Worm (Caenorhabditis elegans) whole organism, late embryonic: ENCODE results near the gene B0507.2.

Experiments used
- C08G9.2 ChIP-seq: sonication (generic microtip); optimal IDR thresholded peaks from 2 replicates; lab custom pipeline; 2016; ENCODE audit warnings: mild to moderate bottlenecking, missing genetic modification characterization, moderate library complexity, missing compliant biosample characterization
- C38D4.7 ChIP-seq: fragments of 200-800 bp; sonication (Bioruptor generic); optimal IDR thresholded peaks from 2 replicates; lab custom pipeline; 2018; ENCODE audit warnings: mild to moderate bottlenecking, missing genetic modification characterization, moderate library complexity, missing compliant biosample characterization
- F13H6.1 ChIP-seq: sonication (generic microtip); optimal IDR thresholded peaks from 2 replicates; lab custom pipeline; 2016; ENCODE audit warnings: missing genetic modification characterization, missing compliant biosample characterization
- Y22D7AL.16 ChIP-seq: sonication (generic microtip); optimal IDR thresholded peaks from 2 replicates; lab custom pipeline; 2016; ENCODE audit warnings: missing genetic modification characterization, missing compliant biosample characterization
- ahr-1 ChIP-seq: sonication (generic microtip); optimal IDR thresholded peaks from 2 replicates; lab custom pipeline; 2016; ENCODE audit warnings: missing genetic modification characterization, missing compliant biosample characterization
- ceh-14 ChIP-seq: sonication (generic microtip); optimal IDR thresholded peaks from 2 replicates; lab custom pipeline; 2016; ENCODE audit warnings: missing genotype, missing genetic modification characterization, missing compliant biosample characterization
- ceh-18 ChIP-seq: sonication (generic microtip); optimal IDR thresholded peaks from 2 replicates; lab custom pipeline; 2016; ENCODE audit warnings: missing genetic modification characterization, missing compliant biosample characterization
- ceh-19 ChIP-seq: fragments of 200-800 bp; sonication (Bioruptor generic); optimal IDR thresholded peaks from 2 replicates; lab custom pipeline; 2018; ENCODE audit warnings: mild to moderate bottlenecking, missing genetic modification characterization, missing compliant biosample characterization
- ceh-2 ChIP-seq: sonication (generic microtip); optimal IDR thresholded peaks from 2 replicates; lab custom pipeline; 2016; ENCODE audit warnings: missing genotype, missing genetic modification characterization, missing compliant biosample characterization
- ceh-34 ChIP-seq: sonication (generic microtip); optimal IDR thresholded peaks from 2 replicates; lab custom pipeline; 2016; ENCODE audit warnings: mild to moderate bottlenecking, missing genetic modification characterization, missing compliant biosample characterization
- dve-1 ChIP-seq: sonication (generic microtip); optimal IDR thresholded peaks from 2 replicates; lab custom pipeline; 2017; ENCODE audit warnings: antibody characterized with exemption, mild to moderate bottlenecking, missing genetic modification characterization, missing compliant biosample characterization
- elt-4 ChIP-seq: sonication (generic microtip); optimal IDR thresholded peaks from 2 replicates; lab custom pipeline; 2016; ENCODE audit warnings: missing genetic modification characterization, missing compliant biosample characterization
- ets-4 ChIP-seq: sonication (generic microtip); optimal IDR thresholded peaks from 2 replicates; lab custom pipeline; 2016; ENCODE audit warnings: missing genetic modification characterization, missing compliant biosample characterization
- fkh-10 ChIP-seq: fragments of 150-350 bp; optimal IDR thresholded peaks from 2 replicates; lab custom pipeline; 2014; ENCODE audit warnings: missing biosample characterization, missing genetic modification reagents, missing genetic modification characterization
- fkh-6 ChIP-seq: sonication (generic microtip); optimal IDR thresholded peaks from 2 replicates; lab custom pipeline; 2016; ENCODE audit warnings: missing genetic modification characterization, missing compliant biosample characterization
- gmeb-2 ChIP-seq: sonication (generic microtip); optimal IDR thresholded peaks from 2 replicates; lab custom pipeline; 2016; ENCODE audit warnings: missing genetic modification characterization, inconsistent platforms, missing compliant biosample characterization
- hlh-13 ChIP-seq: fragments of 200-800 bp; sonication (Bioruptor generic); optimal IDR thresholded peaks from 2 replicates; lab custom pipeline; 2018; ENCODE audit warnings: mild to moderate bottlenecking, missing genetic modification characterization, missing compliant biosample characterization
- hlh-15 ChIP-seq: sonication (generic microtip); optimal IDR thresholded peaks from 2 replicates; lab custom pipeline; 2016; ENCODE audit warnings: missing genetic modification characterization, missing compliant biosample characterization
- hlh-30 ChIP-seq: sonication (generic microtip); optimal IDR thresholded peaks from 2 replicates; lab custom pipeline; 2017; ENCODE audit warnings: antibody characterized with exemption, missing genetic modification characterization, missing compliant biosample characterization; ENCODE audit not compliant: insufficient read depth
- lim-6 ChIP-seq: sonication (generic microtip); optimal IDR thresholded peaks from 2 replicates; lab custom pipeline; 2016; ENCODE audit warnings: missing genetic modification characterization, missing compliant biosample characterization
- lin-11 ChIP-seq: fragments of 200-800 bp; sonication (Bioruptor generic); optimal IDR thresholded peaks from 2 replicates; lab custom pipeline; 2018; ENCODE audit warnings: mild to moderate bottlenecking, missing genetic modification characterization, missing compliant biosample characterization
- madf-2 ChIP-seq: sonication (generic microtip); optimal IDR thresholded peaks from 2 replicates; lab custom pipeline; 2017; ENCODE audit warnings: missing genetic modification characterization, missing compliant biosample characterization
- mec-3 ChIP-seq: sonication (generic microtip); optimal IDR thresholded peaks from 2 replicates; lab custom pipeline; 2016; ENCODE audit warnings: borderline replicate concordance, missing genetic modification characterization, missing compliant biosample characterization
- nhr-232 ChIP-seq: sonication (generic microtip); optimal IDR thresholded peaks from 2 replicates; lab custom pipeline; 2016; ENCODE audit warnings: missing genetic modification characterization, missing compliant biosample characterization
- pag-3 ChIP-seq: sonication (generic microtip); optimal IDR thresholded peaks from 2 replicates; lab custom pipeline; 2016; ENCODE audit warnings: missing compliant biosample characterization, missing genetic modification characterization, borderline replicate concordance
- pat-9 ChIP-seq: fragments of 200-800 bp; sonication (Bioruptor generic); optimal IDR thresholded peaks from 2 replicates; lab custom pipeline; 2018; ENCODE audit warnings: mild to moderate bottlenecking, missing genetic modification characterization, moderate library complexity, missing compliant biosample characterization
- pax-1 ChIP-seq: fragments of 150-350 bp; optimal IDR thresholded peaks from 2 replicates; lab custom pipeline; 2014; ENCODE audit warnings: missing biosample characterization, missing genetic modification characterization
- pha-2 ChIP-seq: sonication (generic microtip); optimal IDR thresholded peaks from 2 replicates; lab custom pipeline; 2017; ENCODE audit warnings: mild to moderate bottlenecking, missing genetic modification characterization, missing compliant biosample characterization
- ref-2 ChIP-seq: sonication (generic microtip); optimal IDR thresholded peaks from 2 replicates; lab custom pipeline; 2016; ENCODE audit warnings: missing genetic modification characterization, missing compliant biosample characterization
- rnt-1 ChIP-seq: sonication (generic microtip); optimal IDR thresholded peaks from 2 replicates; lab custom pipeline; 2016; ENCODE audit warnings: missing genetic modification characterization, missing compliant biosample characterization
- sox-2 ChIP-seq: fragments of 200-800 bp; sonication (Bioruptor generic); IDR thresholded peaks from 2 replicates; pipeline ENCODE4 v1.3.6; 2022; ENCODE audit warnings: missing genetic modification reagents, missing genetic modification characterization, missing compliant biosample characterization
- syd-9 ChIP-seq: sonication (generic microtip); optimal IDR thresholded peaks from 2 replicates; lab custom pipeline; 2016; ENCODE audit warnings: mild to moderate bottlenecking, missing genetic modification characterization, moderate library complexity, missing compliant biosample characterization
- tbx-2 ChIP-seq: sonication (generic microtip); optimal IDR thresholded peaks from 2 replicates; lab custom pipeline; 2016; ENCODE audit warnings: missing genetic modification characterization, missing compliant biosample characterization
- unc-3 ChIP-seq, 2 experiments: fragments of 200-800 bp in 1 of 2; sonication (Bioruptor generic) in 1 of 2; sonication (generic microtip) in 1 of 2; conservative IDR thresholded peaks in 1 of 2; optimal IDR thresholded peaks in 1 of 2; 2 replicates each; pipeline versions ENCODE4 v1.3.6 to Lab custom; 2016 to 2022; ENCODE audit warnings: missing compliant biosample characterization in 2 of 2, missing genetic modification characterization in 2 of 2, missing genetic modification reagents in 1 of 2
- unc-55 ChIP-seq: sonication (generic microtip); optimal IDR thresholded peaks from 2 replicates; lab custom pipeline; 2017; ENCODE audit warnings: missing biosample characterization, missing genetic modification reagents, missing genetic modification characterization
- zip-5 ChIP-seq: sonication (generic microtip); optimal IDR thresholded peaks from 2 replicates; lab custom pipeline; 2016; ENCODE audit warnings: missing genetic modification characterization, missing compliant biosample characterization
- ztf-16 ChIP-seq: sonication (generic microtip); optimal IDR thresholded peaks from 2 replicates; lab custom pipeline; 2017; ENCODE audit warnings: missing genetic modification characterization, missing compliant biosample characterization

The B0507.2 gene

DNA sequence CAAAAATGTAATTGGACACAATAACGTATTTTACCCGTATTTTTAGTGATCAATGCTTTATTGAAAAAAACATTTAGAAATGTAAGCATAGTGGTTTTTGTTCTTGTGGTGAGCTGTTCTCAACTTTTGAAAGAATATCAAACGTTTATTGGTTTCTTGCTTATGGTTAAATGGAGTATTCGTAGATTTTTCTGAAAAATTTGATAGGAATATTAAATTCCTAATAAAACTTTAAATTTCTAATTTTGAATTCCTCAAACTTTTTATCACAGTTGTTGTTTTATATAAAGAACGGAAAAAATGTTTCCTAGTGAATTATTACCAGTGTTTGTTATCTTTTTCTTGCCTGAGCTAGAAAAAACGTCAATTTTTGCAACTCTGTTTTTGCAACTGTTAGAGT, 20.7 kb upstream of the B0507.2 start, which contains the start of gene B0507.5:
Gene B0507.5 (plus strand): TSS at position 301 of the 400 bp plus-strand sequence.
- no peak for TF ChIP-seq Y22D7AL.16 (tag; lab: Kevin White, UChicago)
- TF ChIP-seq syd-9 = no peak
- TF ChIP-seq fkh-10 = no peak
- TF ChIP-seq C08G9.2 (tag; lab: Kevin White, UChicago) = no peak
- TF ChIP-seq hlh-13 (GFP tag; lab: Kevin White, UChicago) = no peak
- no peak for TF ChIP-seq mec-3 (tag; lab: Kevin White, UChicago)
- no peak for TF ChIP-seq ceh-18
- TF ChIP-seq ref-2 (tag; lab: Kevin White, UChicago) = no peak
- TF ChIP-seq madf-2 (tag; lab: Kevin White, UChicago) = no peak
- no peak for TF ChIP-seq gmeb-2 (tag; lab: Kevin White, UChicago)
- no peak for TF ChIP-seq ceh-14 (tag; lab: Kevin White, UChicago)
- TF ChIP-seq F13H6.1 (tag; lab: Kevin White, UChicago) = no peak
- no peak for TF ChIP-seq ceh-2 (tag; lab: Kevin White, UChicago)
- no peak for TF ChIP-seq ets-4 (tag; lab: Kevin White, UChicago)
- TF ChIP-seq C38D4.7 (GFP tag; lab: Kevin White, UChicago) = no peak

DNA sequence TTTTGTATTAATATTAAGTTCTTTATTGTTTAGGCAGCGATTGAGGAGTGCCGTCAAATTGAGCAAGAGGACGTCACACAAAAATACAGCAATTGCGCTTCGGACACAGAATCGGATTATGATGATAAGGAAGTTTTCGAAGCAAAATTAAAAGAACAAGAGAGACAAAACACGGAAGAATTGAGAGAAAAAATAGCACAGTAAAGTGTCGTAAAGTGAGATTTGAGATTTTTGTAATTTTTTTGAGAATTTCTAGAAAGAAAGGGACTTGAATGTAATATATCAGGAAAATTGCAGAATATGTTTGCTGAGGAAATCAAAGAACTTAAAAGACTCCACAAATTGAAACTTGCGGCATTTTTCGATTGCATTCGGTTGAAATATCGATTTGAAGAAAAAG, 19.5 kb upstream of the B0507.2 start, which contains the start of gene B0507.4:
Gene B0507.4 (plus strand): TSS at position 301 of the 400 bp plus-strand sequence.
- TF ChIP-seq hlh-15 (tag; lab: Kevin White, UChicago) (no peak), elt-4 (tag; lab: Kevin White, UChicago) (no peak), tbx-2 (tag; lab: Kevin White, UChicago) (no peak), pha-2 (tag; lab: Kevin White, UChicago) (no peak), zip-5 (tag; lab: Kevin White, UChicago) (no peak)

DNA sequence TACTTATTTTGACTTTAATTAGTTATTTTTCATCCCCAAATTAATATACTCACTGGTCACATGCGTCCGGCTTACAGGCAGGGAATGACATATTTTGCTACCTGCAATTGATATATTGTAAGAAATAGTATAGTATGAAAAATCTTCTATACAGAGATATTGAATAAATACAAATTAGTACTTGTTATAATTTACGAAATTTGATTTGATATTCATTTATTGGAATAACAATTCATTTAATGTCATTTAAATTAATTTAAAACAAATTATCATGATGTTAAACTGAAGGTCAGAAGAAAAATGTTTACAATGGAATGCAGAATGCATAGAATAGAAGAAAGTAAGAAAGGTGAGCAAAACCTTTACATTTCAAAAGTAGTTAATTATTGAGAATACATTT, 15.5 kb upstream of the B0507.2 start, which contains the start of gene B0507.7:
Gene B0507.7 (minus strand): TSS at position 101 of the 400 bp plus-strand sequence.
- TF ChIP-seq dve-1 (tag; lab: Kevin White, UChicago) = no peak
- no peak for TF ChIP-seq pat-9 (tag; lab: Kevin White, UChicago)
- no peak for TF ChIP-seq unc-3 (GFP tag; conservative IDR thresholded peaks at IDR 0.05; lab: Robert Waterston, UW)
- TF ChIP-seq unc-3 (tag; optimal IDR thresholded peaks at IDR 0.05; lab: Kevin White, UChicago) = no peak
- no peak for TF ChIP-seq Y22D7AL.16 (tag; lab: Kevin White, UChicago)
- TF ChIP-seq ztf-16 (tag; lab: Kevin White, UChicago) = no peak
- no peak for TF ChIP-seq rnt-1 (tag; lab: Kevin White, UChicago)
- no peak for TF ChIP-seq pax-1 (tag; lab: Kevin White, UChicago)
- no peak for TF ChIP-seq ahr-1
- no peak for TF ChIP-seq lin-11
- no peak for TF ChIP-seq sox-2 (GFP tag; lab: Robert Waterston, UW)
- TF ChIP-seq ceh-19 (GFP tag; lab: Kevin White, UChicago) = no peak
- no peak for TF ChIP-seq pha-2 (tag; lab: Kevin White, UChicago)
- TF ChIP-seq C38D4.7 (GFP tag; lab: Kevin White, UChicago) = no peak
- TF ChIP-seq elt-4 (tag; lab: Kevin White, UChicago) = no peak

DNA sequence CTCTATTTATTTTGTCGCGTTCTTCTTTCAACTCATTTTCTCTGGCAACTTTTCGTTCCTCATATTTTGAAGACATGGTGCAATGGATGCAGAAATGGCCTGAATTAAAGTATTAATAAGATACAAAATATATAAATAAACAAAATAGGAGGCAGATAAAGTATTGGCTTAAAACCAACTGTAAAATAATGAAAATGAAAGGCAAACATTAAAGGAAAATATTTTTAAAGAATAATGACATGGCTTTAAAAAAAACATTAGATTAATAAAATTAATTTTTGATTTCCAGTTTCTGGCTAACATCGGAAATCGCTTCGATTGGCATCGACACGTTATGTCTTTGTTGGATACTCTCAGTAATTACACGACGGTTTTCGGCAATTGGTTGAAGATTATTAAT, 13.7 kb upstream of the B0507.2 start, which contains the start of gene ddn-1:
Gene ddn-1 (minus strand): TSS at position 101 of the 400 bp plus-strand sequence.
- TF ChIP-seq ets-4 (tag; lab: Kevin White, UChicago) (no peak), gmeb-2 (tag; lab: Kevin White, UChicago) (no peak), hlh-30 (tag; lab: Kevin White, UChicago) (no peak), pag-3 (no peak), zip-5 (tag; lab: Kevin White, UChicago) (no peak), ahr-1 (no peak)

DNA sequence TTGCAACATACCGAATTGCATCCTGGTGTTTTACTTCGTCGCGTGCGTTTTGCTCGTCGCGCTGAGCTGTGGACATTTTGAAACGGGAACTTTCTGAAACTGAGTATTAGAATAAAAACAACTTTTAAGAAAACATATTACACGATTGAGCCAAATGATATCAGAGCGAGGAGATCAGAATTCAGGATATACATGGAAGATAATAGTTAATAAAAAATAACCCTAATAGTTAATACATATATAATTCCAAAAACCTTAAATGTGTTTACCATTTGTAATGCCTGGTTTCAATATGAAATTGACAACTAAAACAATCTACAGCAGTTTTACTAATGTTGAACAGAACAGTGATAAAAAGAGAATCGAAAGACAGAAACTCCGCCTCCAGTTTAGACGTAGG, 11.3 kb upstream of the B0507.2 start, which contains the start of gene B0507.8:
Gene B0507.8 (minus strand): TSS at position 101 of the 400 bp plus-strand sequence.
- no peak for TF ChIP-seq pax-1 (tag; lab: Kevin White, UChicago)
- no peak for TF ChIP-seq unc-55 (GFP tag; lab: Kevin White, UChicago)
- TF ChIP-seq fkh-6 = no peak
- TF ChIP-seq lim-6 (tag; lab: Kevin White, UChicago) = no peak
- no peak for TF ChIP-seq ahr-1
- TF ChIP-seq mec-3 (tag; lab: Kevin White, UChicago) = no peak
- no peak for TF ChIP-seq pag-3
- TF ChIP-seq C38D4.7 (GFP tag; lab: Kevin White, UChicago) = no peak
- TF ChIP-seq ceh-34 = no peak
- TF ChIP-seq nhr-232 (tag; lab: Kevin White, UChicago) = no peak
- no peak for TF ChIP-seq dve-1 (tag; lab: Kevin White, UChicago)
